Worm (Caenorhabditis elegans) whole organism, L4/young adult: ENCODE results near the gene T26G10.4.
A peak's percentile ranks its signal among the peaks of the same experiment; 100 is the strongest.

ENCODE experiments used
- W03F9.2 ChIP-seq: fragments of 150-350 bp; optimal IDR thresholded peaks from 2 replicates; lab custom pipeline; 2014; ENCODE audit warnings: missing biosample characterization, missing genetic modification characterization
- dao-5 ChIP-seq: sonication (generic microtip); optimal IDR thresholded peaks from 2 replicates; lab custom pipeline; 2016; ENCODE audit warnings: missing genotype, missing genetic modification characterization, moderate library complexity, missing compliant biosample characterization
- him-1 ChIP-seq: sonication (generic microtip); optimal IDR thresholded peaks from 2 replicates; lab custom pipeline; 2016; ENCODE audit warnings: missing genotype, missing genetic modification reagents, missing genetic modification characterization, missing compliant biosample characterization

Gene T26G10.4

ce11 chrIII:9462785-9463467 lies 42.6 kb downstream of the T26G10.4 start:
- TF ChIP-seq dao-5 (tag; lab: Kevin White, UChicago) (no peak), him-1 (tag; lab: Kevin White, UChicago) (no peak), W03F9.2 (tag; lab: Kevin White, UChicago) (no peak)

DNA sequence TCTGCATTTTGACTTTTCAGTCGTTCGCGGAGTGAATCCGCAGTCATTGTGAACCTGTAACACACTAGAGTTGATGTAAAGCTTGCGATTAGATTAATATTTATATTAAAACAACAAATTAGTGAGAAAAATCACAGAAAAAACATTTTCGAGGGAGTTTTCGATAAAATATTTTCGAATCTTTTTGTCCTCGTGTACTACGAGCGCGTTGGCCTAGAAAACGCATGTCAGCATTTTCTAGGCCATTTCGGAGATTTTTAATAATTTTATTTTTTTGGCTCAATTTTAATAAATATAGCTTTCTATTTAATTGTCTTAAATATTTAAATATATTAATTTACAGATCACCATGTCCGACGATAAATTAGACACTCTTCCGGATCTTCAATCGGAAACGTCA lies 45.1 kb downstream of the T26G10.4 start, which contains the start of gene B0464.9:
TSS of gene B0464.9 (plus strand) at position 344 of the 400 bp plus-strand sequence.
- TF ChIP-seq W03F9.2 (tag; lab: Kevin White, UChicago) (peak; percentile 69), him-1 (tag; lab: Kevin White, UChicago) (no peak), dao-5 (tag; lab: Kevin White, UChicago) (no peak)

- TF ChIP-seq him-1 (tag; lab: Kevin White, UChicago) (no peak), W03F9.2 (tag; lab: Kevin White, UChicago) (no peak), dao-5 (tag; lab: Kevin White, UChicago) (no peak)
Measured at ce11 chrIII:9465865-9466264, 45.5 kb downstream of the T26G10.4 start, which contains the start of gene B0464.6. Gene B0464.6, minus strand, starts transcription at chrIII:9465965.

- TF ChIP-seq dao-5 (tag; lab: Kevin White, UChicago) (no peak), W03F9.2 (tag; lab: Kevin White, UChicago) (peak; percentile 76), him-1 (tag; lab: Kevin White, UChicago) (no peak)
Measured at ce11 chrIII:9467095-9467494, 46.8 kb downstream of the T26G10.4 start, which contains the start of gene baf-1. Gene baf-1, plus strand, starts transcription at chrIII:9467464.

- TF ChIP-seq W03F9.2 (tag; lab: Kevin White, UChicago) (no peak), dao-5 (tag; lab: Kevin White, UChicago) (no peak), him-1 (tag; lab: Kevin White, UChicago) (no peak)
Measured at ce11 chrIII:9467857-9468256, 47.5 kb downstream of the T26G10.4 start, which contains the start of gene tag-342. Gene tag-342, plus strand, starts transcription at chrIII:9468157.
